Fruit fly (Drosophila melanogaster) whole organism, prepupa: ENCODE results near the gene RabX6.

ENCODE experiments used
- Blimp-1 ChIP-seq: fragments of 200-800 bp; sonication (Bioruptor generic); optimal IDR thresholded peaks from 3 replicates; lab custom pipeline; 2017; ENCODE audit warnings: missing biosample characterization, missing genetic modification characterization, mild to moderate bottlenecking, moderate library complexity, missing genetic modification reagents
- CG10631 ChIP-seq: fragments of 200-800 bp; sonication (Bioruptor generic); optimal IDR thresholded peaks from 2 replicates; lab custom pipeline; 2016; ENCODE audit warnings: missing biosample characterization, missing genetic modification characterization
- CG10669 ChIP-seq: fragments of 200-800 bp; sonication (Bioruptor generic); optimal IDR thresholded peaks from 3 replicates; lab custom pipeline; 2018; ENCODE audit warnings: missing biosample characterization, mild to moderate bottlenecking, missing genetic modification characterization, moderate library complexity
- CG11294 ChIP-seq: fragments of 200-800 bp; sonication (Bioruptor generic); IDR thresholded peaks from 2 replicates; pipeline ENCODE4 v1.3.6; 2022; ENCODE audit warnings: missing biosample characterization, missing genetic modification characterization
- CG11762 ChIP-seq: fragments of 200-800 bp; sonication (Bioruptor generic); optimal IDR thresholded peaks from 3 replicates; lab custom pipeline; 2016; ENCODE audit warnings: missing biosample characterization, missing genetic modification characterization; ENCODE audit not compliant: insufficient read depth
- CG11902 ChIP-seq: fragments of 200-800 bp; sonication (Bioruptor generic); optimal IDR thresholded peaks from 3 replicates; lab custom pipeline; 2016; ENCODE audit warnings: missing biosample characterization, missing genetic modification characterization
- CG15336 ChIP-seq: fragments of 200-800 bp; sonication (Bioruptor generic); IDR thresholded peaks from 2 replicates; pipeline ENCODE4 v1.3.6; 2022; ENCODE audit warnings: missing biosample characterization, missing genetic modification characterization
- CG1621 ChIP-seq: fragments of 200-800 bp; sonication (Bioruptor generic); optimal IDR thresholded peaks from 3 replicates; lab custom pipeline; 2018; ENCODE audit warnings: missing biosample characterization, mild to moderate bottlenecking, missing genetic modification characterization
- CG32006 ChIP-seq: fragments of 200-800 bp; sonication (Bioruptor generic); optimal IDR thresholded peaks from 3 replicates; lab custom pipeline; 2017; ENCODE audit warnings: missing biosample characterization, mild to moderate bottlenecking, missing genetic modification characterization
- CG34406 ChIP-seq: fragments of 200-800 bp; sonication (Bioruptor generic); optimal IDR thresholded peaks from 3 replicates; lab custom pipeline; 2016; ENCODE audit warnings: missing biosample characterization, missing genetic modification characterization
- CG3919 ChIP-seq: fragments of 200-800 bp; sonication (Bioruptor generic); optimal IDR thresholded peaks from 3 replicates; lab custom pipeline; 2016; ENCODE audit warnings: missing biosample characterization, missing genetic modification characterization
- CG6163 ChIP-seq: fragments of 200-800 bp; sonication (Bioruptor generic); IDR thresholded peaks from 3 replicates; pipeline ENCODE4 v1.3.6; 2022; ENCODE audit warnings: missing biosample characterization, missing genetic modification characterization
- CG6276 ChIP-seq: fragments of 200-800 bp; sonication (Bioruptor generic); optimal IDR thresholded peaks from 2 replicates; lab custom pipeline; 2017; ENCODE audit warnings: missing biosample characterization, mild to moderate bottlenecking, missing genetic modification characterization
- CG6792 ChIP-seq: fragments of 200-800 bp; sonication (Bioruptor generic); optimal IDR thresholded peaks from 3 replicates; lab custom pipeline; 2016; ENCODE audit warnings: missing biosample characterization, missing genetic modification characterization
- CG6854 ChIP-seq: fragments of 200-800 bp; sonication (Bioruptor generic); optimal IDR thresholded peaks from 2 replicates; lab custom pipeline; 2017; ENCODE audit warnings: missing biosample characterization, mild to moderate bottlenecking, missing genetic modification characterization
- CG7368 ChIP-seq: fragments of 200-800 bp; sonication (Bioruptor generic); optimal IDR thresholded peaks from 3 replicates; lab custom pipeline; 2016; ENCODE audit warnings: missing biosample characterization, missing genetic modification characterization
- CG8119 ChIP-seq: fragments of 200-800 bp; sonication (Bioruptor generic); IDR thresholded peaks from 3 replicates; pipeline ENCODE4 v1.3.6; 2022; ENCODE audit warnings: missing biosample characterization, missing genetic modification characterization
- CG8632 ChIP-seq: fragments of 200-800 bp; sonication (Bioruptor generic); optimal IDR thresholded peaks from 3 replicates; lab custom pipeline; 2016; ENCODE audit warnings: missing biosample characterization, missing genetic modification characterization
- CG9139 ChIP-seq: fragments of 200-800 bp; sonication (Bioruptor generic); optimal IDR thresholded peaks from 3 replicates; lab custom pipeline; 2017; ENCODE audit warnings: missing biosample characterization, mild to moderate bottlenecking, missing genetic modification characterization
- Eip75B ChIP-seq: fragments of 200-800 bp; sonication (Bioruptor generic); optimal IDR thresholded peaks from 3 replicates; lab custom pipeline; 2016; ENCODE audit warnings: missing biosample characterization, missing genetic modification characterization
- Eip78C ChIP-seq: fragments of 200-800 bp; sonication (Bioruptor generic); peaks from one replicate; lab custom pipeline; 2016; ENCODE audit warnings: missing biosample characterization, missing genetic modification characterization
- Eip93F ChIP-seq: fragments of 200-800 bp; sonication (Bioruptor generic); optimal IDR thresholded peaks from 2 replicates; lab custom pipeline; 2016; ENCODE audit warnings: missing biosample characterization, mild to moderate bottlenecking, missing genetic modification characterization
- Ets21C ChIP-seq: fragments of 200-800 bp; sonication (Bioruptor generic); optimal IDR thresholded peaks from 3 replicates; lab custom pipeline; 2016; ENCODE audit warnings: missing biosample characterization, missing genetic modification characterization
- Gug ChIP-seq: fragments of 200-800 bp; sonication (Bioruptor generic); IDR thresholded peaks from 2 replicates; pipeline ENCODE4 v1.3.6; 2022; ENCODE audit warnings: missing biosample characterization, missing genetic modification characterization
- Hr4 ChIP-seq: fragments of 200-800 bp; sonication (Bioruptor generic); optimal IDR thresholded peaks from 3 replicates; lab custom pipeline; 2016; ENCODE audit warnings: missing biosample characterization, missing genetic modification characterization
- Lpt ChIP-seq: fragments of 200-800 bp; sonication (Bioruptor generic); optimal IDR thresholded peaks from 3 replicates; lab custom pipeline; 2016; ENCODE audit warnings: missing biosample characterization, missing genetic modification characterization
- Met ChIP-seq: fragments of 200-800 bp; sonication (Bioruptor generic); optimal IDR thresholded peaks from 3 replicates; lab custom pipeline; 2016; ENCODE audit warnings: missing biosample characterization, missing genetic modification characterization
- OdsH ChIP-seq: fragments of 200-800 bp; sonication (Bioruptor generic); optimal IDR thresholded peaks from 3 replicates; lab custom pipeline; 2016; ENCODE audit warnings: missing biosample characterization, missing genetic modification characterization
- Smox ChIP-seq: fragments of 200-800 bp; sonication (Bioruptor generic); optimal IDR thresholded peaks from 3 replicates; lab custom pipeline; 2016; ENCODE audit warnings: missing biosample characterization, missing genetic modification characterization
- Sox102F ChIP-seq: fragments of 200-800 bp; sonication (Bioruptor generic); optimal IDR thresholded peaks from 2 replicates; lab custom pipeline; 2016; ENCODE audit warnings: missing biosample characterization, mild to moderate bottlenecking, missing genetic modification characterization
- Sox14 ChIP-seq: fragments of 200-800 bp; sonication (Bioruptor generic); optimal IDR thresholded peaks from 3 replicates; lab custom pipeline; 2016; ENCODE audit warnings: missing biosample characterization, missing genetic modification characterization
- Sox15 ChIP-seq: fragments of 200-800 bp; sonication (Bioruptor generic); optimal IDR thresholded peaks from 3 replicates; lab custom pipeline; 2016; ENCODE audit warnings: missing biosample characterization, missing genetic modification characterization
- achi ChIP-seq: fragments of 200-800 bp; sonication (Bioruptor generic); optimal IDR thresholded peaks from 3 replicates; lab custom pipeline; 2016; ENCODE audit warnings: missing biosample characterization, missing genetic modification characterization
- dac ChIP-seq: fragments of 200-800 bp; sonication (Bioruptor generic); optimal IDR thresholded peaks from 2 replicates; lab custom pipeline; 2017; ENCODE audit warnings: missing biosample characterization, mild to moderate bottlenecking, missing genetic modification characterization
- dsx ChIP-seq: fragments of 200-800 bp; optimal IDR thresholded peaks from 3 replicates; lab custom pipeline; 2019; ENCODE audit warnings: missing biosample characterization, mild to moderate bottlenecking, missing genetic modification characterization, moderate library complexity; ENCODE audit not compliant: poor library complexity, severe bottlenecking
- eg ChIP-seq: fragments of 200-800 bp; sonication (Bioruptor generic); IDR thresholded peaks from 3 replicates; pipeline ENCODE4 v1.3.6; 2022; ENCODE audit warnings: missing biosample characterization, missing genetic modification characterization
- esn ChIP-seq: fragments of 200-800 bp; sonication (Bioruptor generic); optimal IDR thresholded peaks from 2 replicates; lab custom pipeline; 2016; ENCODE audit warnings: missing biosample characterization, mild to moderate bottlenecking, missing genetic modification characterization, moderate library complexity
- fd59A ChIP-seq: fragments of 200-800 bp; sonication (Bioruptor generic); optimal IDR thresholded peaks from 2 replicates; lab custom pipeline; 2017; ENCODE audit warnings: missing biosample characterization, mild to moderate bottlenecking, missing genetic modification characterization, missing genetic modification reagents
- fd85E ChIP-seq: fragments of 200-800 bp; sonication (Bioruptor generic); optimal IDR thresholded peaks from 3 replicates; lab custom pipeline; 2016; ENCODE audit warnings: missing biosample characterization, missing genetic modification characterization
- fkh ChIP-seq: fragments of 200-800 bp; sonication (Bioruptor generic); optimal IDR thresholded peaks from 3 replicates; lab custom pipeline; 2017; ENCODE audit warnings: missing biosample characterization, mild to moderate bottlenecking, missing genetic modification characterization, moderate library complexity
- lz ChIP-seq: fragments of 200-800 bp; sonication (Bioruptor generic); optimal IDR thresholded peaks from 3 replicates; lab custom pipeline; 2016; ENCODE audit warnings: missing biosample characterization, missing genetic modification characterization
- pdm3 ChIP-seq: fragments of 200-800 bp; sonication (Bioruptor generic); optimal IDR thresholded peaks from 3 replicates; lab custom pipeline; 2016; ENCODE audit warnings: missing biosample characterization, missing genetic modification characterization
- salr ChIP-seq, 2 experiments: fragments of 200-800 bp; sonication (Bioruptor generic); optimal IDR thresholded peaks; 3 replicates each; lab custom pipeline; 2016 to 2018; ENCODE audit warnings: missing biosample characterization in 2 of 2, missing genetic modification characterization in 2 of 2, mild to moderate bottlenecking in 1 of 2
- spab ChIP-seq: fragments of 200-800 bp; sonication (Bioruptor generic); optimal IDR thresholded peaks from 2 replicates; lab custom pipeline; 2017; ENCODE audit warnings: missing biosample characterization, mild to moderate bottlenecking, missing genetic modification characterization, missing genetic modification reagents
- ss ChIP-seq, 2 experiments: fragments of 200-800 bp; sonication (Bioruptor generic); optimal IDR thresholded peaks; 2 replicates in 1 of 2; 3 replicates in 1 of 2; lab custom pipeline; 2017 to 2018; ENCODE audit warnings: mild to moderate bottlenecking in 2 of 2, missing biosample characterization in 2 of 2, missing genetic modification characterization in 2 of 2, moderate library complexity in 1 of 2
- svp ChIP-seq: fragments of 200-800 bp; sonication (Bioruptor generic); peaks from one replicate; lab custom pipeline; 2016; ENCODE audit warnings: missing biosample characterization, missing genetic modification characterization
- topi ChIP-seq: fragments of 200-800 bp; sonication (Bioruptor generic); optimal IDR thresholded peaks from 3 replicates; lab custom pipeline; 2016; ENCODE audit warnings: missing biosample characterization, missing genetic modification characterization
- vri ChIP-seq: fragments of 200-800 bp; sonication (Bioruptor generic); optimal IDR thresholded peaks from 3 replicates; lab custom pipeline; 2016; ENCODE audit warnings: missing biosample characterization, mild to moderate bottlenecking, missing genetic modification characterization

Gene RabX6

dm6 chr3L:680258-680657 is 10.1 kb upstream of the RabX6 start, which contains the start of gene CG17129 (continued):
- peak; percentile 31; the same call in 1 of the 3 replicates for TF ChIP-seq CG6163 (GFP tag; lab: Robert Waterston, UW)
- peak; percentile 53 for TF ChIP-seq Ets21C (GFP tag; lab: Kevin White, UChicago)
- TF ChIP-seq Sox15 (GFP tag; lab: Kevin White, UChicago), result no peak
- TF ChIP-seq Sox102F (GFP tag; lab: Kevin White, UChicago), result peak; percentile 59
- TF ChIP-seq CG10669, result peak; percentile 1
- TF ChIP-seq Hr4 (GFP tag; lab: Kevin White, UChicago), result peak; percentile 60

dm6 chr3L:681793-682369 is 8.4 kb upstream of the RabX6 start:
- TF ChIP-seq CG10631 (GFP tag; lab: Kevin White, UChicago) (no peak), Blimp-1 (GFP tag; lab: Kevin White, UChicago) (no peak), CG9139 (GFP tag; lab: Kevin White, UChicago) (no peak), Smox (GFP tag; lab: Kevin White, UChicago) (peak; percentile 34), spab (GFP tag; lab: Kevin White, UChicago) (no peak), dsx (GFP tag; lab: Kevin White, UChicago) (peak; percentile 12), CG34406 (no peak), Sox15 (GFP tag; lab: Kevin White, UChicago) (no peak), topi (GFP tag; lab: Kevin White, UChicago) (peak; percentile 42), CG15336 (GFP tag; lab: Robert Waterston, UW) (peak; percentile 21; the same call in 1 of the 2 replicates), eg (GFP tag; lab: Robert Waterston, UW) (peak; percentile 14; the same call in 1 of the 3 replicates), Met (GFP tag; lab: Kevin White, UChicago) (peak; percentile 42), fd85E (GFP tag; lab: Kevin White, UChicago) (no peak), CG6163 (GFP tag; lab: Robert Waterston, UW) (no peak), dac (GFP tag; lab: Kevin White, UChicago) (no peak), CG8632 (GFP tag; lab: Kevin White, UChicago) (no peak), CG7368 (GFP tag; lab: Kevin White, UChicago) (peak; percentile 15), CG6792 (GFP tag; lab: Kevin White, UChicago) (peak; percentile 39), CG11762 (GFP tag; lab: Kevin White, UChicago) (no peak), Eip78C (GFP tag; lab: Kevin White, UChicago) (peak; percentile 62), fkh (GFP tag; lab: Kevin White, UChicago) (peak; percentile 97), Eip75B (peak; percentile 55), Sox102F (GFP tag; lab: Kevin White, UChicago) (peak; percentile 57), OdsH (peak; percentile 26), Ets21C (GFP tag; lab: Kevin White, UChicago) (peak; percentile 1), CG10669 (no peak), esn (peak; percentile 64), CG32006 (GFP tag; lab: Kevin White, UChicago) (no peak), salr (GFP tag; optimal IDR thresholded peaks at IDR 0.05; lab: Kevin White, UChicago) (no peak), Eip93F (no peak), Lpt (peak; percentile 7), Hr4 (GFP tag; lab: Kevin White, UChicago) (no peak), fd59A (GFP tag; lab: Kevin White, UChicago) (no peak), vri (GFP tag; lab: Kevin White, UChicago) (no peak), CG11902 (no peak), svp (GFP tag; lab: Kevin White, UChicago) (peak; percentile 65), CG1621 (tag; lab: Kevin White, UChicago) (peak; percentile 29), achi (GFP tag; lab: Kevin White, UChicago) (peak; percentile 36), pdm3 (peak; percentile 28), CG3919 (GFP tag; lab: Kevin White, UChicago) (peak; percentile 64), Sox14 (GFP tag; lab: Kevin White, UChicago) (peak; percentile 55), Gug (GFP tag; lab: Robert Waterston, UW) (no peak), CG6854 (GFP tag; lab: Kevin White, UChicago) (peak; percentile 23), ss (GFP tag; optimal IDR thresholded peaks at IDR 0.05; lab: Kevin White, UChicago) (peak; percentile 6 to 42), CG6276 (GFP tag; lab: Kevin White, UChicago) (no peak), lz (GFP tag; lab: Kevin White, UChicago) (peak; percentile 33), CG8119 (GFP tag; lab: Robert Waterston, UW) (0 out of 3 replicates have a peak, but pooled peaks have one; percentile 18), CG11294 (GFP tag; lab: Robert Waterston, UW) (no peak)
